Fruit fly (Drosophila melanogaster): ENCODE data around the gene CG31268.
"Not testable (repeated sequence)": the region's sequence is repeated elsewhere in the genome, so short reads cannot be mapped to it uniquely, and the experiment has no call there.

- not testable (repeated sequence) for TF ChIP-seq OdsH (GFP tag; optimal IDR thresholded peaks at IDR 0.05); Jra (GFP tag; optimal IDR thresholded peaks at IDR 0.05); GATAd (GFP tag; optimal IDR thresholded peaks at IDR 0.05); pan (optimal IDR thresholded peaks at IDR 0.05); ey (GFP tag; optimal IDR thresholded peaks at IDR 0.05)
Observed at dm6 chr3R:16992716-16993115, 38.9 kb upstream of the CG31268 start, which contains the start of gene CG31274.

All from whole organism, wandering third instar larva.